Worm (Caenorhabditis elegans) whole organism, late embryonic: Measurements from ENCODE around the gene srv-7.

Experiments
- ceh-22 ChIP-seq: sonication (generic microtip); optimal IDR thresholded peaks from 2 replicates; lab custom pipeline; 2017; ENCODE audit warnings: missing biosample characterization, missing genetic modification characterization
- ceh-45 ChIP-seq: fragments of 200-800 bp; sonication (Bioruptor generic); IDR thresholded peaks from 2 replicates; pipeline ENCODE4 v1.3.6; 2022; ENCODE audit warnings: missing genetic modification reagents, missing genetic modification characterization, missing compliant biosample characterization
- pag-3 ChIP-seq: sonication (generic microtip); optimal IDR thresholded peaks from 2 replicates; lab custom pipeline; 2016; ENCODE audit warnings: missing compliant biosample characterization, missing genetic modification characterization, borderline replicate concordance
- pha-4 ChIP-seq: fragments of 150-350 bp; optimal IDR thresholded peaks from 2 replicates; lab custom pipeline; 2018; ENCODE audit warnings: missing biosample characterization, missing genetic modification reagents, missing genetic modification characterization
- sox-2 ChIP-seq: fragments of 200-800 bp; sonication (Bioruptor generic); IDR thresholded peaks from 2 replicates; pipeline ENCODE4 v1.3.6; 2022; ENCODE audit warnings: missing genetic modification reagents, missing genetic modification characterization, missing compliant biosample characterization
- ttx-3 ChIP-seq: sonication (generic microtip); optimal IDR thresholded peaks from 2 replicates; lab custom pipeline; 2016; ENCODE audit warnings: missing genetic modification reagents, missing genetic modification characterization, missing compliant biosample characterization

- TF ChIP-seq sox-2 (GFP tag; lab: Robert Waterston, UW) (no peak), ceh-22 (tag; lab: Kevin White, UChicago) (no peak), pag-3 (tag; lab: Kevin White, UChicago) (no peak), pha-4 (tag; lab: Kevin White, UChicago) (no peak), ttx-3 (tag; lab: Kevin White, UChicago) (no peak), ceh-45 (GFP tag; lab: Robert Waterston, UW) (no peak)
These were observed 44.4 kb downstream of the srv-7 start, which contains the start of gene F14D12.1 for ce11 chrX:5603338-5603816.
